Fruit fly (Drosophila melanogaster) whole organism, adult: Measurements from ENCODE around the gene CG6712.

ENCODE experiments used
- CG11617 ChIP-seq: fragments of 200-800 bp; sonication (Bioruptor generic); optimal IDR thresholded peaks from 2 replicates; lab custom pipeline; 2017; ENCODE audit warnings: mild to moderate bottlenecking, missing biosample characterization, missing genetic modification reagents, missing genetic modification characterization
- CG12768 ChIP-seq: fragments of 200-800 bp; sonication (Bioruptor generic); optimal IDR thresholded peaks from 2 replicates; lab custom pipeline; 2017; ENCODE audit warnings: missing biosample characterization, missing genetic modification characterization, mild to moderate bottlenecking, moderate library complexity, missing genetic modification reagents
- CG14711 ChIP-seq: fragments of 200-800 bp; sonication (Bioruptor generic); optimal IDR thresholded peaks from 2 replicates; lab custom pipeline; 2018; ENCODE audit warnings: missing biosample characterization, mild to moderate bottlenecking, missing genetic modification characterization, moderate library complexity
- CG1620 ChIP-seq: fragments of 200-800 bp; sonication (Bioruptor generic); optimal IDR thresholded peaks from 2 replicates; lab custom pipeline; 2016; ENCODE audit warnings: missing biosample characterization, missing genetic modification characterization
- CG33017 ChIP-seq: fragments of 200-800 bp; sonication (Bioruptor generic); optimal IDR thresholded peaks from 2 replicates; lab custom pipeline; 2018; ENCODE audit warnings: missing biosample characterization, mild to moderate bottlenecking, missing genetic modification characterization, moderate library complexity
- CG5204 ChIP-seq: fragments of 200-800 bp; sonication (Bioruptor generic); optimal IDR thresholded peaks from 2 replicates; lab custom pipeline; 2016; ENCODE audit warnings: missing biosample characterization, missing genetic modification characterization
- CG7045 ChIP-seq: fragments of 200-800 bp; sonication (Bioruptor generic); optimal IDR thresholded peaks from 2 replicates; lab custom pipeline; 2017; ENCODE audit warnings: missing biosample characterization, mild to moderate bottlenecking, missing genetic modification characterization
- CG7101 ChIP-seq: fragments of 200-800 bp; sonication (Bioruptor generic); optimal IDR thresholded peaks from 2 replicates; lab custom pipeline; 2018; ENCODE audit warnings: missing biosample characterization, mild to moderate bottlenecking, missing genetic modification characterization, moderate library complexity
- Clk ChIP-seq: fragments of 200-800 bp; sonication (Bioruptor generic); optimal IDR thresholded peaks from 2 replicates; lab custom pipeline; 2017; ENCODE audit warnings: missing biosample characterization, missing genetic modification characterization
- Crg-1 ChIP-seq: fragments of 200-800 bp; sonication (Bioruptor generic); optimal IDR thresholded peaks from 2 replicates; lab custom pipeline; 2016; ENCODE audit warnings: missing biosample characterization, missing genetic modification characterization
- Hr96 ChIP-seq: fragments of 200-800 bp; sonication (Bioruptor generic); optimal IDR thresholded peaks from 2 replicates; lab custom pipeline; 2016; ENCODE audit warnings: missing biosample characterization, missing genetic modification characterization
- Mnt ChIP-seq: fragments of 200-800 bp; sonication (Bioruptor generic); optimal IDR thresholded peaks from 2 replicates; lab custom pipeline; 2016; ENCODE audit warnings: missing biosample characterization, mild to moderate bottlenecking, missing genetic modification characterization
- bab1 ChIP-seq: fragments of 200-800 bp; sonication (Bioruptor generic); optimal IDR thresholded peaks from 3 replicates; lab custom pipeline; 2019; ENCODE audit warnings: missing biosample characterization, mild to moderate bottlenecking, missing genetic modification characterization, moderate library complexity
- cic ChIP-seq: fragments of 200-800 bp; sonication (Bioruptor generic); optimal IDR thresholded peaks from 2 replicates; lab custom pipeline; 2017; ENCODE audit warnings: missing biosample characterization, mild to moderate bottlenecking, missing genetic modification characterization, moderate library complexity
- cnc ChIP-seq, 2 experiments: fragments of >200 bp; optimal IDR thresholded peaks; 2 replicates each; lab custom pipeline; 2017
- kay ChIP-seq: fragments of 200-800 bp; sonication (Bioruptor generic); peaks from one replicate; lab custom pipeline; 2016; ENCODE audit warnings: missing biosample characterization, missing genetic modification characterization, borderline replicate concordance
- ovo ChIP-seq: fragments of 200-800 bp; sonication (Bioruptor generic); optimal IDR thresholded peaks from 2 replicates; lab custom pipeline; 2016; ENCODE audit warnings: missing biosample characterization, missing genetic modification characterization
- pad ChIP-seq: fragments of 200-800 bp; sonication (Bioruptor generic); optimal IDR thresholded peaks from 3 replicates; lab custom pipeline; 2017; ENCODE audit warnings: missing biosample characterization, missing genetic modification characterization, mild to moderate bottlenecking, moderate library complexity, missing genetic modification reagents
- tj ChIP-seq: fragments of 200-800 bp; sonication (Bioruptor generic); optimal IDR thresholded peaks from 3 replicates; lab custom pipeline; 2017; ENCODE audit warnings: missing biosample characterization, mild to moderate bottlenecking, missing genetic modification characterization, moderate library complexity
- toe ChIP-seq: fragments of 200-800 bp; sonication (Bioruptor generic); optimal IDR thresholded peaks from 2 replicates; lab custom pipeline; 2016; ENCODE audit warnings: missing biosample characterization, missing genetic modification characterization

The CG6712 gene

DNA sequence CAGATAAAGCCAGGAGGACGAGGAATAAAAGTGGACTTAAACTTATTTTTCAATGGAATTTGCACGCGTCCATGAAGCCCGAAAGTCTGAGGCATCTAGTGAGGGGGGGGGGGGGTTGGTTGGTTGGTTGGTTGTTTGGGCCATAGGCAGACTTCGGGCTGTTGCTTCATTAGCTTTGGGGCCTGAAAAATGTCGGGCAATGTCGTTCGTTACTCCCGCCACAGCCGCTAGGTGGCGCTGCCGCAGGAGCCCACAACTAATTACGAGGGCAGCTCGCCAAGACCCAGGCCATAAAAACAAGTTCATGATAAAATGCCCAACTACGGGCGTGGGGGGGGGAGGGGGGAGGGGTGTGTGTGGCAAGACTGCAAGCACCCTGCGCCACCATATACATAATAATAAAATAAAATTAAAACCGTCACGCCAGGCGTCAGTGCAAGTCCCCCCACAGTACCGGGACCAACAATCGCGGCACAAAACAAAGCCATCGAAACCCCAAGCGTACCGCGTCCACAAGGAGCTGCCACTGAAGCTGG lies 18.1 kb downstream of the CG6712 start:
- TF ChIP-seq CG33017 (tag; lab: Kevin White, UChicago) (no peak), ovo (GFP tag; lab: Kevin White, UChicago) (no peak), toe (GFP tag; lab: Kevin White, UChicago) (no peak), kay (GFP tag; lab: Kevin White, UChicago) (no peak), Mnt (no peak), bab1 (GFP tag; lab: Kevin White, UChicago) (no peak), CG12768 (GFP tag; lab: Kevin White, UChicago) (no peak), CG7045 (GFP tag; lab: Kevin White, UChicago) (no peak), cnc (optimal IDR thresholded peaks at IDR 0.05; lab: Kevin White, UChicago) (no peak), CG1620 (no peak), CG11617 (GFP tag; lab: Kevin White, UChicago) (no peak), Clk (GFP tag; lab: Kevin White, UChicago) (no peak)

- TF ChIP-seq cnc (optimal IDR thresholded peaks at IDR 0.05; lab: Kevin White, UChicago) (no peak), Mnt (no peak), ovo (GFP tag; lab: Kevin White, UChicago) (no peak), CG12768 (GFP tag; lab: Kevin White, UChicago) (no peak), kay (GFP tag; lab: Kevin White, UChicago) (no peak), Hr96 (no peak), cic (GFP tag; lab: Kevin White, UChicago) (no peak), bab1 (GFP tag; lab: Kevin White, UChicago) (no peak), tj (no peak), Crg-1 (GFP tag; lab: Kevin White, UChicago) (no peak), CG7101 (tag; lab: Kevin White, UChicago) (no peak), CG33017 (tag; lab: Kevin White, UChicago) (no peak), CG7045 (GFP tag; lab: Kevin White, UChicago) (no peak), CG5204 (no peak), CG1620 (no peak), pad (GFP tag; lab: Kevin White, UChicago) (no peak)
Measured at dm6 chr2L:12075850-12076249, 20.5 kb downstream of the CG6712 start, which contains the start of gene CG14947. CG14947 (plus strand) TSS chr2L:12076100.

DNA sequence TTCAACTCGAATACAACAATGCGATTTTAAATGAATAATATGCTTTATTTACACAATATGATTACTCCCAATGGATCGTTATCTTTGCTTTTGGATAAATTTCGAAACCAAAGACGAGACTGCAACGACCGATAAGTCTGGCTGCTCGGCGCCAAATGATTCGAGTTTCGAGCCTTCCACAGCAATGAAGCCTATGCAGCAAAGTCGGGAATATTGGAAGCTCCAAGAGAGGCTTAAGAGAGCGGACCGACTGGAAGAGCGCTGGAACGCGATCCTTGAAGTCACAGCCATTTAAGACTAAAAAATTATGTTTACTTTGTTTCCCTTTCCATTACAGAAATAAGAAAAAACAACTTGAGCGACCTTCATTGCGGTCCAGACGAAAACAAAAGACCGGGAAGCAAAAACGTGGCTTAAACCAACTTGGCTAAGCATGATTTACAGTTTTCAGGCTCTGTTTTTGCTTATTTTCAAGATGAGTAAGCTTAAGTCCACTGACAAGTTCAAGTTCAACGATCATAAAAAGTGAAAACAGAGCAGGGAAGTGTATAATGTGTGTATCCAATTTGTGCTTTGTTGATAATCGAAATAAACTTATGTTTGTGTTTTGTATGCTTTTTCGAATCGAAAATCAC lies 29.6 kb downstream of the CG6712 start, which contains the start of gene firl:
TSS of gene firl (minus strand) at position 159 of the 635 bp plus-strand sequence.
- TF ChIP-seq toe (GFP tag; lab: Kevin White, UChicago): no peak
- TF ChIP-seq ovo (GFP tag; lab: Kevin White, UChicago): no peak
- TF ChIP-seq CG12768 (GFP tag; lab: Kevin White, UChicago): no peak
- TF ChIP-seq cnc (optimal IDR thresholded peaks at IDR 0.05; lab: Kevin White, UChicago): no peak
- TF ChIP-seq CG1620: no peak
- TF ChIP-seq CG7101 (tag; lab: Kevin White, UChicago): no peak
- no peak for TF ChIP-seq cic (GFP tag; lab: Kevin White, UChicago)

DNA sequence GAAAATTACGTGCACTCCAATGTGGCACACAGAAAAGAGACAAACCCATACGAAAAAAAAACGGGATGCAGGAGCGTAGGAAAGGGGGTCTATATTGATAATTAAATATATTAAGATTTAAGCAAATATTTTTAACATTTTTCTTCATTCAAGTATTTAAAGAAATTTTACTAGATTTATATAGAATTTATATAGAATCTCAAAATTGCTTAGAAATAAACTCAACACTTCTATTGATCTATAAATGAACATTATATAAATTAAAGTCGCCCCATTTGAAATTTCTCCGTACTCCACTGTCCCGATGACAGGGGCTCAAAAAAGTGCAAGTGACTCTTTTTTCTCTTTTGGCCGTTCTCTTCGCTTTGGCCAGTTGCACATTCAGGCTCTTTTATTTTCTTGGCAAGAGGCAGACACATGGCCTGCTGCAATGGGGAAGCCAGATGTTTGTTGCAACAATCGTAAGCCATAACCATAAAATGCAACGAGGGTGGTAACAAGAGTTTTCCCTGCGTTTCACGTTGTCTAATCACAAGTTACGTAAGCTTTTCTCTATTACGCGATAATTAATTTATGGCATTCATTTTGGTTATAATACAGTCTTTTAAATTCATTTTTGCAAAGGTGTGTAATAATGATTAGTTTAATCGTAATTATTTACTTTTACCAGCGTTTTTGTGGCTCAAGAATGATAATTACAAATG lies 30.5 kb downstream of the CG6712 start:
- TF ChIP-seq cnc (optimal IDR thresholded peaks at IDR 0.05; lab: Kevin White, UChicago) (no peak), CG14711 (peak; percentile 34), ovo (GFP tag; lab: Kevin White, UChicago) (no peak), CG11617 (GFP tag; lab: Kevin White, UChicago) (peak; percentile 29), CG5204 (no peak), toe (GFP tag; lab: Kevin White, UChicago) (no peak), pad (GFP tag; lab: Kevin White, UChicago) (no peak), tj (no peak), CG7101 (tag; lab: Kevin White, UChicago) (peak; percentile 51), Clk (GFP tag; lab: Kevin White, UChicago) (no peak), CG33017 (tag; lab: Kevin White, UChicago) (peak; percentile 64), CG1620 (no peak), CG7045 (GFP tag; lab: Kevin White, UChicago) (peak; percentile 19), CG12768 (GFP tag; lab: Kevin White, UChicago) (peak; percentile 15), cic (GFP tag; lab: Kevin White, UChicago) (no peak)

DNA sequence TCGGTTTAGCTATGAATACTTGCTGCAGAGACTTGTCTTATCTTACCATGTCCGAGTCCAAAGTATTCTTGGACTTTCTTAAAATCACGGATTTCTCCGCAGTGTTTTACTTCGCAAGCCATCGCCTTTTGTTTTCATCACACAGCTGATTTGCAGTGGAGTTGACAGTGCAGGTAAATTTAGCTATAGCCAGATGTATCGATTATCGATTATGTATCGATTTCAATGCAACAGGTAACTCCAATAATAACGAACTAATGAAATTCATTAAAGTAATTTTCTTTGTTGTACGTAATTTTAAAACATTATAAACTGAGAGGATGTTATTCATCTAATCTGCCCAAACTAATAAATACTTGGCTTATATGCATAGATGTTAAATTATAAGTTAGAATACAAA lies 33.3 kb downstream of the CG6712 start, which contains the start of gene Rab3-GAP:
TSS of gene Rab3-GAP (minus strand) at position 150 of the 400 bp plus-strand sequence.
- TF ChIP-seq CG7101 (tag; lab: Kevin White, UChicago): peak; percentile 13
- TF ChIP-seq CG14711: peak; percentile 29
- no peak for TF ChIP-seq Clk (GFP tag; lab: Kevin White, UChicago)
- TF ChIP-seq bab1 (GFP tag; lab: Kevin White, UChicago): peak; percentile 47
- TF ChIP-seq CG11617 (GFP tag; lab: Kevin White, UChicago): peak; percentile 20
- TF ChIP-seq Crg-1 (GFP tag; lab: Kevin White, UChicago): no peak
- no peak for TF ChIP-seq CG33017 (tag; lab: Kevin White, UChicago)
